Worm (Caenorhabditis elegans) whole organism, mixed stage, embryonic: ENCODE data around the gene nex-3.

ENCODE experiments used
- bed-3 ChIP-seq: fragments of 200-800 bp; sonication (Bioruptor generic); optimal IDR thresholded peaks from 3 replicates; lab custom pipeline; 2018; ENCODE audit warnings: mild to moderate bottlenecking, missing genetic modification characterization, moderate library complexity, missing compliant biosample characterization
- cnd-1 ChIP-seq: fragments of 200-800 bp; sonication (Bioruptor generic); optimal IDR thresholded peaks from 2 replicates; lab custom pipeline; 2018; ENCODE audit warnings: mild to moderate bottlenecking, missing genetic modification characterization, missing compliant biosample characterization
- drap-1 ChIP-seq: fragments of 200-800 bp; sonication (Bioruptor generic); optimal IDR thresholded peaks from 3 replicates; lab custom pipeline; 2018; ENCODE audit warnings: mild to moderate bottlenecking, missing genetic modification characterization, missing compliant biosample characterization
- hlh-1 ChIP-seq: fragments of 150-350 bp; optimal IDR thresholded peaks from 2 replicates; lab custom pipeline; 2014; ENCODE audit warnings: missing biosample characterization, missing genetic modification reagents, missing genetic modification characterization
- ztf-11 ChIP-seq: fragments of 150-350 bp; optimal IDR thresholded peaks from 2 replicates; lab custom pipeline; 2014; ENCODE audit warnings: missing biosample characterization, missing genetic modification characterization

Gene nex-3

ce11 chrIII:4493008-4493777 lies 51.3 kb downstream of the nex-3 start:
- no peak for TF ChIP-seq ztf-11
- no peak for TF ChIP-seq drap-1 (GFP tag; lab: Kevin White, UChicago)
- no peak for TF ChIP-seq bed-3 (GFP tag; lab: Kevin White, UChicago)
- TF ChIP-seq hlh-1 (tag; lab: Kevin White, UChicago): no peak
- TF ChIP-seq cnd-1 (tag; lab: Kevin White, UChicago): no peak
